Fruit fly (Drosophila melanogaster) whole organism, embryonic: ENCODE measurements around the gene svr.

Source experiments
- Atf-2 ChIP-seq: fragments of 200-800 bp; sonication (Bioruptor generic); optimal IDR thresholded peaks from 2 replicates; lab custom pipeline; 2016; ENCODE audit warnings: missing biosample characterization, missing genetic modification characterization
- Blimp-1 ChIP-seq: fragments of 200-800 bp; sonication (Bioruptor generic); optimal IDR thresholded peaks from 3 replicates; lab custom pipeline; 2018; ENCODE audit warnings: missing biosample characterization, missing genetic modification characterization, mild to moderate bottlenecking, moderate library complexity, missing genetic modification reagents
- CG10274 ChIP-seq: fragments of 200-800 bp; sonication (Bioruptor generic); optimal IDR thresholded peaks from 3 replicates; lab custom pipeline; 2017; ENCODE audit warnings: missing biosample characterization, mild to moderate bottlenecking, missing genetic modification characterization
- CG10979 ChIP-seq: fragments of 200-800 bp; sonication (Bioruptor generic); optimal IDR thresholded peaks from 2 replicates; lab custom pipeline; 2018; ENCODE audit warnings: missing biosample characterization, mild to moderate bottlenecking, missing genetic modification characterization, moderate library complexity
- CG12104 ChIP-seq: fragments of 200-800 bp; sonication (Bioruptor generic); optimal IDR thresholded peaks from 3 replicates; lab custom pipeline; 2016; ENCODE audit warnings: missing biosample characterization, missing genetic modification characterization
- CG12391 ChIP-seq: fragments of 200-800 bp; sonication (Bioruptor generic); optimal IDR thresholded peaks from 3 replicates; lab custom pipeline; 2018; ENCODE audit warnings: missing biosample characterization, mild to moderate bottlenecking, missing genetic modification characterization, moderate library complexity
- CG12942 ChIP-seq: fragments of 200-800 bp; sonication (Bioruptor generic); optimal IDR thresholded peaks from 3 replicates; lab custom pipeline; 2016; ENCODE audit warnings: missing biosample characterization, missing genetic modification characterization
- CG14965 ChIP-seq: fragments of 200-800 bp; sonication (Bioruptor generic); optimal IDR thresholded peaks from 2 replicates; lab custom pipeline; 2016; ENCODE audit warnings: missing biosample characterization, missing genetic modification characterization, borderline replicate concordance
- CG15479 ChIP-seq: fragments of 200-800 bp; sonication (Bioruptor generic); optimal IDR thresholded peaks from 3 replicates; lab custom pipeline; 2019; ENCODE audit warnings: missing biosample characterization, mild to moderate bottlenecking, missing genetic modification characterization, moderate library complexity
- CG1647 ChIP-seq: fragments of 200-800 bp; sonication (Bioruptor generic); optimal IDR thresholded peaks from 3 replicates; lab custom pipeline; 2016; ENCODE audit warnings: missing biosample characterization, missing genetic modification characterization
- CG17385 ChIP-seq: fragments of 200-800 bp; sonication (Bioruptor generic); optimal IDR thresholded peaks from 3 replicates; lab custom pipeline; 2018; ENCODE audit warnings: missing biosample characterization, mild to moderate bottlenecking, missing genetic modification characterization
- CG18262 ChIP-seq: fragments of 200-800 bp; optimal IDR thresholded peaks from 3 replicates; lab custom pipeline; 2019; ENCODE audit warnings: missing biosample characterization, mild to moderate bottlenecking, missing genetic modification characterization, moderate library complexity
- CG3163 ChIP-seq: fragments of 200-800 bp; sonication (Bioruptor generic); optimal IDR thresholded peaks from 3 replicates; lab custom pipeline; 2016; ENCODE audit warnings: missing biosample characterization, missing genetic modification characterization
- CG3838 ChIP-seq: fragments of 200-800 bp; sonication (Bioruptor generic); optimal IDR thresholded peaks from 3 replicates; lab custom pipeline; 2016; ENCODE audit warnings: missing biosample characterization, missing genetic modification characterization
- CG4360 ChIP-seq: fragments of 200-800 bp; sonication (Bioruptor generic); IDR thresholded peaks from 2 replicates; pipeline ENCODE4 v1.3.6; 2022; ENCODE audit warnings: missing biosample characterization, missing genetic modification characterization
- CG9932 ChIP-seq: fragments of 200-800 bp; sonication (Bioruptor generic); IDR thresholded peaks from 2 replicates; pipeline ENCODE4 v1.3.6; 2022; ENCODE audit warnings: missing biosample characterization, missing genetic modification characterization
- Chrac-16 ChIP-seq: fragments of 200-800 bp; sonication (Bioruptor generic); optimal IDR thresholded peaks from 3 replicates; lab custom pipeline; 2016; ENCODE audit warnings: missing biosample characterization, missing genetic modification characterization
- Dad ChIP-seq: fragments of 200-800 bp; sonication (Bioruptor generic); optimal IDR thresholded peaks from 3 replicates; lab custom pipeline; 2016; ENCODE audit warnings: missing biosample characterization, missing genetic modification characterization
- HLH3B ChIP-seq: fragments of 200-800 bp; sonication (Bioruptor generic); IDR thresholded peaks from 2 replicates; pipeline ENCODE4 v1.3.6; 2022; ENCODE audit warnings: missing biosample characterization, missing genetic modification characterization
- Hr51 ChIP-seq, 2 experiments: fragments of 200-800 bp; sonication (Bioruptor generic); optimal IDR thresholded peaks; 2 replicates in 1 of 2; 3 replicates in 1 of 2; lab custom pipeline; 2016 to 2018; ENCODE audit warnings: missing biosample characterization in 2 of 2, missing genetic modification characterization in 2 of 2, mild to moderate bottlenecking in 1 of 2, moderate library complexity in 1 of 2
- Nf-YC ChIP-seq: fragments of 200-800 bp; optimal IDR thresholded peaks from 3 replicates; lab custom pipeline; 2019; ENCODE audit warnings: missing biosample characterization, mild to moderate bottlenecking, missing genetic modification characterization, moderate library complexity
- Oaz ChIP-seq: fragments of 200-800 bp; sonication (Bioruptor generic); IDR thresholded peaks from 2 replicates; pipeline ENCODE4 v1.3.6; 2022; ENCODE audit warnings: missing biosample characterization, missing genetic modification characterization
- Ptx1 ChIP-seq: fragments of 200-800 bp; sonication (Bioruptor generic); IDR thresholded peaks from 2 replicates; pipeline ENCODE4 v1.3.6; 2022; ENCODE audit warnings: missing biosample characterization, missing genetic modification characterization
- Rx ChIP-seq: fragments of 200-800 bp; sonication (Bioruptor generic); IDR thresholded peaks from 2 replicates; pipeline ENCODE4 v1.3.6; 2022; ENCODE audit warnings: missing biosample characterization, missing genetic modification characterization
- Spps ChIP-seq: fragments of 200-800 bp; sonication (Bioruptor generic); optimal IDR thresholded peaks from 2 replicates; lab custom pipeline; 2018; ENCODE audit warnings: missing biosample characterization, mild to moderate bottlenecking, missing genetic modification characterization
- Trl ChIP-seq, 3 experiments: fragments of >200 bp in 2 of 3; fragments of 200-800 bp in 1 of 3; sonication (Bioruptor generic) in 1 of 3; optimal IDR thresholded peaks; 2 replicates in 1 of 3; 3 replicates in 2 of 3; lab custom pipeline; 2016 to 2017; ENCODE audit warnings: missing biosample characterization in 1 of 3, missing genetic modification characterization in 1 of 3
- Xrp1 ChIP-seq: fragments of 200-800 bp; sonication (Bioruptor generic); IDR thresholded peaks from 2 replicates; pipeline ENCODE4 v1.3.6; 2022; ENCODE audit warnings: missing biosample characterization, missing genetic modification characterization
- amos ChIP-seq: fragments of 200-800 bp; sonication (Bioruptor generic); IDR thresholded peaks from 2 replicates; pipeline ENCODE4 v1.3.6; 2022; ENCODE audit warnings: missing biosample characterization, missing genetic modification characterization; ENCODE audit not compliant: partially characterized antibody
- ap ChIP-seq: fragments of 200-800 bp; sonication (Bioruptor generic); IDR thresholded peaks from 2 replicates; pipeline ENCODE4 v1.3.6; 2022; ENCODE audit warnings: missing biosample characterization, missing genetic modification characterization
- ara ChIP-seq: fragments of 200-800 bp; sonication (Bioruptor generic); IDR thresholded peaks from 2 replicates; pipeline ENCODE4 v1.3.6; 2022; ENCODE audit warnings: missing biosample characterization, missing genetic modification characterization
- ase ChIP-seq: fragments of 200-800 bp; sonication (Bioruptor generic); IDR thresholded peaks from 3 replicates; pipeline ENCODE4 v1.3.6; 2022; ENCODE audit warnings: missing biosample characterization, missing genetic modification characterization
- chn ChIP-seq: fragments of 200-800 bp; sonication (Bioruptor generic); optimal IDR thresholded peaks from 2 replicates; lab custom pipeline; 2016; ENCODE audit warnings: missing biosample characterization, missing genetic modification characterization
- corto ChIP-seq: fragments of 200-800 bp; sonication (Bioruptor generic); optimal IDR thresholded peaks from 2 replicates; lab custom pipeline; 2016; ENCODE audit warnings: missing biosample characterization, mild to moderate bottlenecking, missing genetic modification characterization, moderate library complexity
- da ChIP-seq: fragments of 200-800 bp; sonication (Bioruptor generic); optimal IDR thresholded peaks from 2 replicates; lab custom pipeline; 2016; ENCODE audit warnings: missing biosample characterization, missing genetic modification characterization
- gce ChIP-seq: fragments of 200-800 bp; sonication (Bioruptor generic); IDR thresholded peaks from 3 replicates; pipeline ENCODE4 v1.3.6; 2022; ENCODE audit warnings: missing biosample characterization, missing genetic modification characterization
- grau ChIP-seq: fragments of 200-800 bp; optimal IDR thresholded peaks from 3 replicates; lab custom pipeline; 2019; ENCODE audit warnings: missing biosample characterization, mild to moderate bottlenecking, missing genetic modification characterization, moderate library complexity
- her ChIP-seq: fragments of 200-800 bp; sonication (Bioruptor generic); optimal IDR thresholded peaks from 2 replicates; lab custom pipeline; 2016; ENCODE audit warnings: missing biosample characterization, missing genetic modification characterization
- klu ChIP-seq: fragments of 200-800 bp; sonication (Bioruptor generic); IDR thresholded peaks from 2 replicates; pipeline ENCODE4 v1.3.6; 2022; ENCODE audit warnings: missing biosample characterization, missing genetic modification characterization
- lola ChIP-seq, 3 experiments: fragments of >200 bp in 2 of 3; fragments of 200-800 bp in 1 of 3; sonication (Bioruptor generic) in 1 of 3; optimal IDR thresholded peaks; 2 replicates each; lab custom pipeline; 2017 to 2019; ENCODE audit warnings: missing biosample characterization in 3 of 3, missing genetic modification characterization in 3 of 3, mild to moderate bottlenecking in 1 of 3, moderate library complexity in 1 of 3
- odd ChIP-seq: fragments of 200-800 bp; sonication (Bioruptor generic); optimal IDR thresholded peaks from 2 replicates; lab custom pipeline; 2017; ENCODE audit warnings: missing biosample characterization, mild to moderate bottlenecking, missing genetic modification characterization
- onecut ChIP-seq: fragments of 200-800 bp; sonication (Bioruptor generic); IDR thresholded peaks from 2 replicates; pipeline ENCODE4 v1.3.6; 2022; ENCODE audit warnings: missing biosample characterization, missing genetic modification characterization
- p53 ChIP-seq: fragments of 200-800 bp; sonication (Bioruptor generic); optimal IDR thresholded peaks from 2 replicates; lab custom pipeline; 2016; ENCODE audit warnings: missing biosample characterization, missing genetic modification characterization
- pros ChIP-seq: fragments of 200-800 bp; sonication (Bioruptor generic); optimal IDR thresholded peaks from 3 replicates; lab custom pipeline; 2019; ENCODE audit warnings: missing biosample characterization, mild to moderate bottlenecking, missing genetic modification characterization, moderate library complexity
- pzg ChIP-seq: fragments of 200-800 bp; sonication (Bioruptor generic); optimal IDR thresholded peaks from 3 replicates; lab custom pipeline; 2018; ENCODE audit warnings: missing biosample characterization, mild to moderate bottlenecking, missing genetic modification characterization, moderate library complexity
- shn ChIP-seq: fragments of 200-800 bp; sonication (Bioruptor generic); optimal IDR thresholded peaks from 3 replicates; lab custom pipeline; 2016; ENCODE audit warnings: missing biosample characterization, missing genetic modification characterization
- slp2 ChIP-seq: fragments of 200-800 bp; sonication (Bioruptor generic); optimal IDR thresholded peaks from 2 replicates; lab custom pipeline; 2016; ENCODE audit warnings: missing biosample characterization, missing genetic modification characterization
- so ChIP-seq: fragments of 200-800 bp; sonication (Bioruptor generic); IDR thresholded peaks from 3 replicates; pipeline ENCODE4 v1.3.6; 2022; ENCODE audit warnings: missing biosample characterization, missing genetic modification characterization
- zfh1 ChIP-seq: fragments of 200-800 bp; sonication (Bioruptor generic); IDR thresholded peaks from 3 replicates; pipeline ENCODE4 v1.3.6; 2022; ENCODE audit warnings: missing biosample characterization, missing genetic modification characterization

svr gene

DNA sequence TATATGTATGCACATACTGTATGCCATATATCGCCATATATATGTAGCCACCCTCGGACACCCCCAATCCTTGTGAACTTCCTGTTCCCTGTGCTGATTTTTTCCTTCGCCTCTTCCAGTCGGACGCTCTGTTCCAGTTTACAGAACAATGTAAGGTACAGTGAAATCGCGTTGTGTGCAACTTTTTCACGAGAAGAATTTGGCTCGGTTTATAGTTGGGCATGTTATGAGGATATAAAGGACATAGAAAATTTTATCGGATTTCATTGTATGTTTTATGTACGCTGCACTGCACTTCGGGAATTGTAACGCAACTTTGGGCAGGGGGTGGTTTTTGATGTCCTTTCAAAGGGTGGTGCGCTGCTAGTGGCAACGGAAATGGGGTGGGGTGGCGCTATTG, 28.1 kb downstream of the svr start (continued):
- TF ChIP-seq pzg (no peak), Xrp1 (GFP tag; lab: Robert Waterston, UW) (peak; percentile 28; the same call in 1 of the 2 replicates), CG15479 (GFP tag; lab: Kevin White, UChicago) (no peak), amos (GFP tag; lab: Robert Waterston, UW) (no peak), CG12942 (no peak), Blimp-1 (no peak), HLH3B (GFP tag; lab: Robert Waterston, UW) (0 out of 2 replicates have a peak, but pooled peaks have one; percentile 23), zfh1 (GFP tag; lab: Robert Waterston, UW) (no peak), chn (GFP tag; lab: Kevin White, UChicago) (peak; percentile 3), CG12104 (no peak), CG14965 (GFP tag; lab: Kevin White, UChicago) (no peak), CG1647 (GFP tag; lab: Kevin White, UChicago) (no peak), CG17385 (peak; percentile 16), CG3838 (GFP tag; lab: Kevin White, UChicago) (no peak), CG9932 (no peak), onecut (GFP tag; lab: Robert Waterston, UW) (peak; percentile 36; the same call in 1 of the 2 replicates), ap (GFP tag; lab: Robert Waterston, UW) (no peak), lola (GFP tag; optimal IDR thresholded peaks at IDR 0.05; lab: Kevin White, UChicago) (no peak)
- TF ChIP-seq, all 482 proteins: peak for 80

DNA sequence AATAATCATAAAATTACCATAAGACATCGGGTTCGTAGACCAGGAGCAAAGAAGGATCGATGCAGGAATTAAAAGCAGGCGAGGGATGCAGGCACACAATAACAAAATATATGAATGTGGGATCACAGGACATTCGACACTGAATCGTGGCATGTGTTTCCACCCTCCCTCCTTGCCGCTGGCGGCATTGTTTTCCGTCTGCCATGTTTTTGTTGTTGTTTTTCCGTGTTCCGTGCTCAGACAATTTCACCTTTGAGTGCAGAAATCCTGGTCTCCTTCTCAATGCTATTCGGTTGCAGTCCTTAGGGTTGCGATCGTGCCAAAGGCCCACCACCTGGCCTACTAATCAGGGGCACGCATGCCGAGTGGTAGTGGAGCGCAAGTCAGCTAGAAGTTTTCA, 29.4 kb downstream of the svr start:
- TF ChIP-seq Oaz (GFP tag; lab: Robert Waterston, UW) (no peak), CG12391 (no peak), pros (peak; percentile 93), CG4360 (GFP tag; lab: Robert Waterston, UW) (peak; percentile 86)

DNA sequence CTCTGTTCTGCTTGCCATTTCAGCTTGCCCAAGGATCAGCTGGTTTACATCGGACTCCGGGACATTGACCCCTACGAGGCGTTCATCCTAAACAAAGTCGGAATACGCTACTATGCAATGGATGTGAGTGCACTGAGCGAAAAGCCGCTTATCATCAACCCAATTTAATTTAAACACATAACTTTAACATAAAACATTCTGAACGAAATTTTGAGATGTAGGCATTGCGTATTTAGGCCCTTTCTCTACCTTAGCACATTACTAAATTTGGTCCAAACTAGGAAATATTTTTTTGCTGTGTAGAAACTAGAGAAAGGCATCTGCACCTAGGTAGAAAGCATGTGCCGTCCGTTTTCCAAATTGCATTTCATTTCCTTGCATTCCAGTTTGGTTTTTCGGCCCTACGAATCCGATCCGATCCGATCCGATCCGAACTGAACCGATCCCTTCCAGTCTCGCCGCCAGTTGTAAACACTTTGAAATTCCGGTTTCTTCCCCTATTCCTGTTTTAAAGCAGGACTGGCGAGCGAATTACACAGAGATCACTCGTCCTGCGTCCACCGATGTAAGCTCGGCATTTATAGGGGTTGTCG, 30.3 kb downstream of the svr start:
- TF ChIP-seq CG3163 (GFP tag; lab: Kevin White, UChicago) (peak; percentile 44), CG10979 (tag; lab: Kevin White, UChicago) (peak; percentile 86), Spps (peak; percentile 29), so (GFP tag; lab: Robert Waterston, UW) (no peak), odd (no peak), Rx (0 out of 2 replicates have a peak, but pooled peaks have one; percentile 20), ase (GFP tag; lab: Robert Waterston, UW) (no peak), klu (GFP tag; lab: Robert Waterston, UW) (no peak), gce (GFP tag; lab: Robert Waterston, UW) (no peak), corto (GFP tag; lab: Kevin White, UChicago) (no peak), Hr51 (GFP tag; optimal IDR thresholded peaks at IDR 0.05; lab: Kevin White, UChicago) (peak in 1 of 2 experiments; percentile 62), Ptx1 (GFP tag; lab: Robert Waterston, UW) (no peak), shn (peak; percentile 35), Dad (GFP tag; lab: Kevin White, UChicago) (peak; percentile 26), CG1647 (GFP tag; lab: Kevin White, UChicago) (peak; percentile 6), Chrac-16 (GFP tag; lab: Kevin White, UChicago) (peak; percentile 77), CG10274 (no peak), Trl (optimal IDR thresholded peaks at IDR 0.05; lab: Kevin White, UChicago) (no peak), Trl (GFP tag; optimal IDR thresholded peaks at IDR 0.05; lab: Kevin White, UChicago) (peak; percentile 76), her (GFP tag; lab: Kevin White, UChicago) (peak; percentile 44), Blimp-1 (no peak), da (GFP tag; lab: Kevin White, UChicago) (peak; percentile 59), Nf-YC (tag; lab: Kevin White, UChicago) (no peak), grau (tag; lab: Kevin White, UChicago) (peak; percentile 56), p53 (GFP tag; lab: Kevin White, UChicago) (peak; percentile 2), Atf-2 (peak; percentile 65), slp2 (GFP tag; lab: Kevin White, UChicago) (peak; percentile 55), CG18262 (tag; lab: Kevin White, UChicago) (peak; percentile 83), Xrp1 (GFP tag; lab: Robert Waterston, UW) (peak; percentile 89), ara (GFP tag; lab: Robert Waterston, UW) (peak; percentile 74)
